Worm (Caenorhabditis elegans): Measurements from ENCODE around the gene coa-3.

DNA sequence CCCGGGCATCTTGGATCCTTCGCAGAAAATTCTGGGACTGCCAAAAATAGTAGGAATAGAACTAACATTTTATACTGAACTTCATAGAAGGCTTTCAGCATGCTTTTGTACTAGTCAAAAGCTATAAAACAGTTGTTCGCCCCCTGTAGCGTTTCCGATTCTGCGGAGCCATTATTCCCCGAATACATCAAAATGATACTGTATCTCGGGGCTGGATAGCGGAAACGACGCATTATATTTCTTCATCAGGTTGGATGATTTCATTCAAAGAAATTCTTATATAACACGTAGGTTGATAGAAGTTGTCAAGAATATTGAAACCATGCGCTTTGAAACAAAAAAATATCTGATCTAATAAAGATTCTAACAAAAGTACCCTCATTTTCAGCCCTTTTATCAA is 15.6 kb upstream of the coa-3 start, which contains the start of gene clec-137:
- TF ChIP-seq blmp-1 (tag; optimal IDR thresholded peaks at IDR 0.05; ENCODE audit: insufficient read depth) (no peak), ama-1 (optimal IDR thresholded peaks at IDR 0.05) (no peak), elt-1 (tag; optimal IDR thresholded peaks at IDR 0.05) (no peak), lsy-2 (tag; optimal IDR thresholded peaks at IDR 0.05) (no peak), dmd-4 (tag; optimal IDR thresholded peaks at IDR 0.05) (no peak), peb-1 (tag; optimal IDR thresholded peaks at IDR 0.05) (no peak), nhr-12 (tag; optimal IDR thresholded peaks at IDR 0.05) (no peak), nhr-11 (tag; optimal IDR thresholded peaks at IDR 0.05) (no peak), sma-3 (GFP tag; optimal IDR thresholded peaks at IDR 0.05) (no peak), skn-1 (tag; optimal IDR thresholded peaks at IDR 0.05) (no peak), fos-1 (tag; optimal IDR thresholded peaks at IDR 0.05) (no peak), snpc-4 (tag; optimal IDR thresholded peaks at IDR 0.05) (no peak), elt-3 (tag; optimal IDR thresholded peaks at IDR 0.05) (no peak), nhr-77 (tag; optimal IDR thresholded peaks at IDR 0.05) (no peak)
